Fruit fly (Drosophila melanogaster): ENCODE results near the gene mats.
A peak's percentile ranks its signal among the peaks of the same experiment; 100 is the strongest.

The mats gene

DNA sequence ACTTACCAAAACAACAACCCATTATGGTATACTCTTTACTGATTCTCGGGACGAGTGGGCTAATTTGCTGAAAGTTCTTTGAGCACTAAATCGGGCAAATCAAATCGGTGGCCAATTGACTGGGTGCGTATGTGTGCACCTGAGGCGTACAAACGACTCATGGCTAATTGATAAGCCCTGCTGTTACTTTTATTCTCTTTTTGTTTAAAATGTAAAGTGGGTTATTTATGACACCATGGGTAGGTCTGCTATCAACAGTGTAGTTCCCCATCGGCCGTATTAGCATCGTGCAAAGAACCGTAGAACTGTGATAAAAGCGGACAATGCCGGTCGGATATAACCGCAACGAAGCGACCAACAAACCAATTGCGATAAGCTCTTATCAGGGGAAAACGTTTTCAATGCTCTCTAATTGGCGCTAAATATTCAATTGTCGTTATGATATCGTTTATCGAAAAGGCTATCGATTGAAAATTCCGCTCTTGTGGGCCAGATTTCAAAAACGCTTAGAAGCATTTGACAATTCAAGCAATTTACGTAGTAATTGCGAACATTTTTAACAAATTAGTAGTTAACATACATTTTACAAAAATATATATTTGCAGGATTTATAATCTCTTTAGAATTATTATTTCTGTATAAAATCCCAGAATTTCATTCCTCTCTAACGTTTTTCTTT is 26.4 kb downstream of the mats start, which contains the start of gene CG34288:
TSS of gene CG34288 (minus strand) at position 69 of the 679 bp plus-strand sequence.
- TF ChIP-seq CG4318 (GFP tag; optimal IDR thresholded peaks at IDR 0.05) (no peak), CG15336 (GFP tag; IDR thresholded peaks at IDR 0.05) (peak; percentile 75), esn (GFP tag; optimal IDR thresholded peaks at IDR 0.05) (peak; percentile 35), Sox14 (GFP tag; optimal IDR thresholded peaks at IDR 0.05) (no peak), CG8119 (GFP tag; IDR thresholded peaks at IDR 0.05) (no peak; the same call in 2 of the 3 replicates), Eip93F (GFP tag; optimal IDR thresholded peaks at IDR 0.05) (peak; percentile 21), acj6 (GFP tag; optimal IDR thresholded peaks at IDR 0.05) (peak; percentile 31), lz (GFP tag; optimal IDR thresholded peaks at IDR 0.05) (peak; percentile 32), Lpt (GFP tag; optimal IDR thresholded peaks at IDR 0.05) (no peak), CG3032 (tag; optimal IDR thresholded peaks at IDR 0.05) (no peak), CG31627 (GFP tag; optimal IDR thresholded peaks at IDR 0.05) (peak; percentile 19), Blimp-1 (GFP tag; optimal IDR thresholded peaks at IDR 0.05) (peak; percentile 2)

- TF ChIP-seq dsx (GFP tag; optimal IDR thresholded peaks at IDR 0.05; ENCODE audit: poor library complexity, severe bottlenecking) = no peak
- peak; percentile 0 for TF ChIP-seq topi (GFP tag; optimal IDR thresholded peaks at IDR 0.05)
- TF ChIP-seq Sox14 (GFP tag; optimal IDR thresholded peaks at IDR 0.05) = peak; percentile 18
- TF ChIP-seq lz (GFP tag; optimal IDR thresholded peaks at IDR 0.05) = no peak
- no peak for TF ChIP-seq Sox102F (GFP tag; optimal IDR thresholded peaks at IDR 0.05)
- TF ChIP-seq CG3032 (tag; optimal IDR thresholded peaks at IDR 0.05) = peak; percentile 6
- TF ChIP-seq vri (GFP tag; optimal IDR thresholded peaks at IDR 0.05) = peak; percentile 18
- no peak for TF ChIP-seq Ets96B (tag; optimal IDR thresholded peaks at IDR 0.05)
- TF ChIP-seq Smox (GFP tag; optimal IDR thresholded peaks at IDR 0.05) = no peak
- TF ChIP-seq Blimp-1 (GFP tag; optimal IDR thresholded peaks at IDR 0.05) = no peak
- no peak for TF ChIP-seq acj6 (GFP tag; optimal IDR thresholded peaks at IDR 0.05)
- TF ChIP-seq CG10631 (GFP tag; optimal IDR thresholded peaks at IDR 0.05) = peak; percentile 25
- no peak for TF ChIP-seq Hr39 (GFP tag; optimal IDR thresholded peaks at IDR 0.05)
- TF ChIP-seq CG31627 (GFP tag; optimal IDR thresholded peaks at IDR 0.05) = no peak
- peak; percentile 74 for TF ChIP-seq CG6163 (GFP tag; IDR thresholded peaks at IDR 0.05)
- no peak for TF ChIP-seq CG8632 (GFP tag; optimal IDR thresholded peaks at IDR 0.05)
- no peak for TF ChIP-seq Sox15 (GFP tag; optimal IDR thresholded peaks at IDR 0.05)
- TF ChIP-seq CG7368 (GFP tag; optimal IDR thresholded peaks at IDR 0.05) = no peak
- peak; percentile 24 for TF ChIP-seq achi (GFP tag; optimal IDR thresholded peaks at IDR 0.05)
- TF ChIP-seq CG34406 (GFP tag; optimal IDR thresholded peaks at IDR 0.05) = peak; percentile 13
- TF ChIP-seq Hr4 (GFP tag; optimal IDR thresholded peaks at IDR 0.05) = no peak
- no peak for TF ChIP-seq OdsH (GFP tag; optimal IDR thresholded peaks at IDR 0.05)
- peak; percentile 55 for TF ChIP-seq CG32006 (GFP tag; optimal IDR thresholded peaks at IDR 0.05)
- peak; percentile 18 for TF ChIP-seq CG3919 (GFP tag; optimal IDR thresholded peaks at IDR 0.05)
- TF ChIP-seq ss (GFP tag; optimal IDR thresholded peaks at IDR 0.05) = no peak
- no peak for TF ChIP-seq Eip78C (GFP tag)
- no peak for TF ChIP-seq CG11762 (GFP tag; optimal IDR thresholded peaks at IDR 0.05; ENCODE audit: insufficient read depth)
- TF ChIP-seq esn (GFP tag; optimal IDR thresholded peaks at IDR 0.05) = no peak
- peak; percentile 51 for TF ChIP-seq Gug (GFP tag; IDR thresholded peaks at IDR 0.05)
- peak; percentile 54 for TF ChIP-seq svp (GFP tag)
- no peak for TF ChIP-seq Lpt (GFP tag; optimal IDR thresholded peaks at IDR 0.05)
- TF ChIP-seq Eip93F (GFP tag; optimal IDR thresholded peaks at IDR 0.05) = no peak
- no peak for TF ChIP-seq Hr38 (GFP tag; optimal IDR thresholded peaks at IDR 0.05)
- no peak for TF ChIP-seq CG15336 (GFP tag; IDR thresholded peaks at IDR 0.05)
- no peak for TF ChIP-seq CG16779 (tag; optimal IDR thresholded peaks at IDR 0.05)
- no peak for TF ChIP-seq fd59A (GFP tag; optimal IDR thresholded peaks at IDR 0.05)
- no peak for TF ChIP-seq cyc (GFP tag; optimal IDR thresholded peaks at IDR 0.05)
- no peak for TF ChIP-seq spab (GFP tag; optimal IDR thresholded peaks at IDR 0.05)
- no peak for TF ChIP-seq CG6276 (GFP tag; optimal IDR thresholded peaks at IDR 0.05)
- TF ChIP-seq salr (GFP tag; optimal IDR thresholded peaks at IDR 0.05) = peak in 1 of 2 experiments; percentile 55
- TF ChIP-seq CG6854 (GFP tag; optimal IDR thresholded peaks at IDR 0.05) = peak; percentile 63
- TF ChIP-seq pdm3 (GFP tag; optimal IDR thresholded peaks at IDR 0.05) = no peak
- no peak for TF ChIP-seq CG10669 (GFP tag; optimal IDR thresholded peaks at IDR 0.05)
- TF ChIP-seq Met (GFP tag; optimal IDR thresholded peaks at IDR 0.05) = peak; percentile 5
- TF ChIP-seq net (GFP tag; optimal IDR thresholded peaks at IDR 0.05) = peak; percentile 46
- no peak for TF ChIP-seq CG8319 (GFP tag; optimal IDR thresholded peaks at IDR 0.05)
Measured at dm6 chr3R:22447874-22448254, 26.9 kb downstream of the mats start, which contains the start of gene CG34376. Gene CG34376 (plus strand): TSS chr3R:22448099.
